Fruit fly (Drosophila melanogaster) whole organism, adult: ENCODE results near the gene Ada2b.

Experiments
- CG11617 ChIP-seq: fragments of 200-800 bp; sonication (Bioruptor generic); optimal IDR thresholded peaks from 2 replicates; lab custom pipeline; 2017; ENCODE audit warnings: mild to moderate bottlenecking, missing biosample characterization, missing genetic modification reagents, missing genetic modification characterization
- CG12768 ChIP-seq: fragments of 200-800 bp; sonication (Bioruptor generic); optimal IDR thresholded peaks from 2 replicates; lab custom pipeline; 2017; ENCODE audit warnings: missing biosample characterization, missing genetic modification characterization, mild to moderate bottlenecking, moderate library complexity, missing genetic modification reagents
- CG14711 ChIP-seq: fragments of 200-800 bp; sonication (Bioruptor generic); optimal IDR thresholded peaks from 2 replicates; lab custom pipeline; 2018; ENCODE audit warnings: missing biosample characterization, mild to moderate bottlenecking, missing genetic modification characterization, moderate library complexity
- CG1620 ChIP-seq: fragments of 200-800 bp; sonication (Bioruptor generic); optimal IDR thresholded peaks from 2 replicates; lab custom pipeline; 2016; ENCODE audit warnings: missing biosample characterization, missing genetic modification characterization
- CG33017 ChIP-seq: fragments of 200-800 bp; sonication (Bioruptor generic); optimal IDR thresholded peaks from 2 replicates; lab custom pipeline; 2018; ENCODE audit warnings: missing biosample characterization, mild to moderate bottlenecking, missing genetic modification characterization, moderate library complexity
- CG5204 ChIP-seq: fragments of 200-800 bp; sonication (Bioruptor generic); optimal IDR thresholded peaks from 2 replicates; lab custom pipeline; 2016; ENCODE audit warnings: missing biosample characterization, missing genetic modification characterization
- CG7101 ChIP-seq: fragments of 200-800 bp; sonication (Bioruptor generic); optimal IDR thresholded peaks from 2 replicates; lab custom pipeline; 2018; ENCODE audit warnings: missing biosample characterization, mild to moderate bottlenecking, missing genetic modification characterization, moderate library complexity
- Clk ChIP-seq: fragments of 200-800 bp; sonication (Bioruptor generic); optimal IDR thresholded peaks from 2 replicates; lab custom pipeline; 2017; ENCODE audit warnings: missing biosample characterization, missing genetic modification characterization
- Crg-1 ChIP-seq: fragments of 200-800 bp; sonication (Bioruptor generic); optimal IDR thresholded peaks from 2 replicates; lab custom pipeline; 2016; ENCODE audit warnings: missing biosample characterization, missing genetic modification characterization
- Hr96 ChIP-seq: fragments of 200-800 bp; sonication (Bioruptor generic); optimal IDR thresholded peaks from 2 replicates; lab custom pipeline; 2016; ENCODE audit warnings: missing biosample characterization, missing genetic modification characterization
- Mnt ChIP-seq: fragments of 200-800 bp; sonication (Bioruptor generic); optimal IDR thresholded peaks from 2 replicates; lab custom pipeline; 2016; ENCODE audit warnings: missing biosample characterization, mild to moderate bottlenecking, missing genetic modification characterization
- bab1 ChIP-seq: fragments of 200-800 bp; sonication (Bioruptor generic); optimal IDR thresholded peaks from 3 replicates; lab custom pipeline; 2019; ENCODE audit warnings: missing biosample characterization, mild to moderate bottlenecking, missing genetic modification characterization, moderate library complexity
- kay ChIP-seq: fragments of 200-800 bp; sonication (Bioruptor generic); peaks from one replicate; lab custom pipeline; 2016; ENCODE audit warnings: missing biosample characterization, missing genetic modification characterization, borderline replicate concordance
- toe ChIP-seq: fragments of 200-800 bp; sonication (Bioruptor generic); optimal IDR thresholded peaks from 2 replicates; lab custom pipeline; 2016; ENCODE audit warnings: missing biosample characterization, missing genetic modification characterization

DNA sequence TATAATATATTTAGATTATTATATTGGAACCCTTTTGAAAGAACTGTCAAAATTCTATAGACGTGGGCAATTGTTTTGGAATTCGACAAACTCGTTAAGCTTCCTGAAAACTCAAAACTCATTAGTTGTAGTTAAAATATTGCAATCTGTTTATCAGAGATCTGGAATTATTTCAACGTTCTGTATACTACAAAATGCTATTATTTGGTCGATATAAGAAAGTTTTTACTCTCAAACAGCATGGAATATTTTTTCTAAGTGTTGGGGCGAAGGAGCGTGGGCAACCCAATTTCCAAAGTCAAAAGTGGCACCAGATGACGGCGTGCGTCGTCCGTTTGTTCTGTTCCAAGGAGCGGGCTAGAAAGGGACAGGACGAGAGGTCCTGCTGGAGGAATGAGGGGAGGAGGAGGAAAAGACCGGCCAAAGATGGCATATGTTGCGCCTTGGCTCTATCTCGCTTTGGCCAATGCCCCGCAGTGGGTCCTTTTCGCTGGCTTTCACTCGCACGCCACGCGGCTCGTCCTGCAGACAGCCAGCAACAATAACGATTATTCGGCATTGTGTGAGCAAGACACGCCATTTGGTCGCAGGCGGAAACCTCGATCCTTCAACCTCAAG is 45.5 kb upstream of the Ada2b start:
- TF ChIP-seq kay (GFP tag; lab: Kevin White, UChicago), result no peak
- no peak for TF ChIP-seq CG12768
- no peak for TF ChIP-seq CG14711 (tag; lab: Kevin White, UChicago)
- no peak for TF ChIP-seq toe (GFP tag; lab: Kevin White, UChicago)
- TF ChIP-seq CG7101 (tag; lab: Kevin White, UChicago), result no peak
- no peak for TF ChIP-seq bab1
- TF ChIP-seq CG11617, result no peak
- TF ChIP-seq CG33017, result no peak
- no peak for TF ChIP-seq Clk (GFP tag; lab: Kevin White, UChicago)
- TF ChIP-seq Crg-1, result no peak
- TF ChIP-seq Mnt (GFP tag; lab: Kevin White, UChicago), result no peak
- TF ChIP-seq CG1620 (GFP tag; lab: Kevin White, UChicago), result no peak
- no peak for TF ChIP-seq Hr96 (GFP tag; lab: Kevin White, UChicago)
- no peak for TF ChIP-seq CG5204
